Fruit fly (Drosophila melanogaster): Measurements from ENCODE around the gene CG42688.

Gene CG42688

DNA sequence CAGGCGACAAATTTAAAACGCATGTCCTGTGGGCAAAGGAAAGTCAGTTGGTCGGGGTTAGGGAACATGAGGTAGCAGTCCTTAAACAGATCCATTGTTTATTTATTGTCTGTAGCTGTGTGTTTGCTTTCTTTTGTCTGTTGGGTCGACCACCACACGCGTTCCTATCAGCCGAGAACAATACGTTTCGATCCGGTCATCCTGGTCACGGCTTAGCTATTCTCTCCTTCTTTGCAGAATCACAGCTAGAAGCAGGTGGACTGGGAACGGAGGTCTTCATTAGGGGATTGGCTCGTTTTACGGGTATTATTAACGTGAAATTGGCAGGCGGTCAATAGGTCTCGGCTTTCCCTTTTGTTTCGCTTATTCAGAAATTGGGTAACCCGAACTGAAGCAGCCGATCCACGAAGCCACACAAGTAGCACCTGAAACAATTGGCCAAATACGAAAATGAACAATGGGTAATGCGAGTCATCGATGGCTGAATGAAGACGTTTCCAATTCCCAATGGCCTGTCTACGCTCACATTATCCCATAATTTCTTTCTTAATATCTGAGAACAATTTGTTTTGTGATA, 37.5 kb upstream of the CG42688 start:
- TF ChIP-seq CG7045 (GFP tag; optimal IDR thresholded peaks at IDR 0.05) (no peak), Hr96 (GFP tag; optimal IDR thresholded peaks at IDR 0.05) (no peak)

DNA sequence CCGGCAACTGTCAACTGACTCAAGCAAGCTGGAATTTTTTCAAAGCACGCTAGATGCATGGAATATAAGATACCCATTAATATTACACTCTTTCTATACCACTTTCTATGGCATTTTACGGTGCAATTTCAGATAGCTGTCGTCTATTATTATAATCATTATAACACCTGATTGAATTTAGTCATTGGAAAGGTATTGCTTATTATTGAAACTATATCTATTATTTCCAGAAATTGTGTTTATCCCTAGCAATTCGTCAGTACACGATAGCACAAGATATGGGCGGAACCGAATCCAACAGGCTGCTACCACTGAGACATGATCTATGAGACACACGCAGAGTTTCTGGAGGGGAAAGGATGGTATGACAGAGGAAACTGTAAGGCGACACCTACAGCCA, 36.9 kb upstream of the CG42688 start:
- no peak for TF ChIP-seq cic (GFP tag; optimal IDR thresholded peaks at IDR 0.05)
- no peak for TF ChIP-seq cnc (optimal IDR thresholded peaks at IDR 0.05)
- no peak for TF ChIP-seq ovo (GFP tag; optimal IDR thresholded peaks at IDR 0.05)
- no peak for TF ChIP-seq CG33017 (tag; optimal IDR thresholded peaks at IDR 0.05)
- TF ChIP-seq Mnt (GFP tag; optimal IDR thresholded peaks at IDR 0.05) = no peak
- TF ChIP-seq Crg-1 (GFP tag; optimal IDR thresholded peaks at IDR 0.05) = no peak
- TF ChIP-seq Clk (GFP tag; optimal IDR thresholded peaks at IDR 0.05) = no peak
- TF ChIP-seq CG12768 (GFP tag; optimal IDR thresholded peaks at IDR 0.05) = no peak
- TF ChIP-seq toe (GFP tag; optimal IDR thresholded peaks at IDR 0.05) = no peak
- no peak for TF ChIP-seq CG14711 (tag; optimal IDR thresholded peaks at IDR 0.05)
- no peak for TF ChIP-seq Hr96 (GFP tag; optimal IDR thresholded peaks at IDR 0.05)
- no peak for TF ChIP-seq CG7101 (tag; optimal IDR thresholded peaks at IDR 0.05)
- TF ChIP-seq CG11617 (GFP tag; optimal IDR thresholded peaks at IDR 0.05) = no peak
- no peak for TF ChIP-seq CG1620 (GFP tag; optimal IDR thresholded peaks at IDR 0.05)

DNA sequence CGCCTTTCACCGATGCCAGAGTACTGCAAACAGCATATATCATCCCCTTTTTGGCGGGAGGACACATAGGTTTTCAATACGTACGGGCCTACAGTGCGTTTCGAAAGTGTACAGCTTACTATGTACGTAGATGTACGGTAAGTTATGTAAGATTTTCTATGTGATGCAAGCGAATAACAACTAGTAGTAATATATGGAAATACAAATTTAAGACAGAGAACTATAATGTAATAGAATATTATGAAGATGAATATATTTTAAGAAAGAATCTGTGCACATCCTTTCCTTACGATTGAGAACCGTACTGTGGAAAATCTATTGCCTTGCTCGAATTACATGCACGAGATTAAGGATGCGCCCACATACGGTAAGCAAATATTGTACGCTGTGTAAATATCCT, 35.3 kb upstream of the CG42688 start:
- TF ChIP-seq CG12768 (GFP tag; optimal IDR thresholded peaks at IDR 0.05) = no peak
- TF ChIP-seq bab1 (GFP tag; optimal IDR thresholded peaks at IDR 0.05) = no peak
- no peak for TF ChIP-seq kay (GFP tag; ENCODE audit: borderline replicate concordance)
- TF ChIP-seq pad (GFP tag; optimal IDR thresholded peaks at IDR 0.05) = no peak
- no peak for TF ChIP-seq CG33017 (tag; optimal IDR thresholded peaks at IDR 0.05)
- no peak for TF ChIP-seq Mnt (GFP tag; optimal IDR thresholded peaks at IDR 0.05)
- no peak for TF ChIP-seq Clk (GFP tag; optimal IDR thresholded peaks at IDR 0.05)
- TF ChIP-seq Hr96 (GFP tag; optimal IDR thresholded peaks at IDR 0.05) = no peak
- TF ChIP-seq ovo (GFP tag; optimal IDR thresholded peaks at IDR 0.05) = no peak
- TF ChIP-seq CG1620 (GFP tag; optimal IDR thresholded peaks at IDR 0.05) = no peak
- no peak for TF ChIP-seq tj (GFP tag; optimal IDR thresholded peaks at IDR 0.05)
- TF ChIP-seq CG5204 (GFP tag; optimal IDR thresholded peaks at IDR 0.05) = no peak
- TF ChIP-seq toe (GFP tag; optimal IDR thresholded peaks at IDR 0.05) = no peak
- no peak for TF ChIP-seq CG11617 (GFP tag; optimal IDR thresholded peaks at IDR 0.05)
- TF ChIP-seq CG7045 (GFP tag; optimal IDR thresholded peaks at IDR 0.05) = no peak
- TF ChIP-seq CG7101 (tag; optimal IDR thresholded peaks at IDR 0.05) = no peak
- TF ChIP-seq Crg-1 (GFP tag; optimal IDR thresholded peaks at IDR 0.05) = no peak

DNA sequence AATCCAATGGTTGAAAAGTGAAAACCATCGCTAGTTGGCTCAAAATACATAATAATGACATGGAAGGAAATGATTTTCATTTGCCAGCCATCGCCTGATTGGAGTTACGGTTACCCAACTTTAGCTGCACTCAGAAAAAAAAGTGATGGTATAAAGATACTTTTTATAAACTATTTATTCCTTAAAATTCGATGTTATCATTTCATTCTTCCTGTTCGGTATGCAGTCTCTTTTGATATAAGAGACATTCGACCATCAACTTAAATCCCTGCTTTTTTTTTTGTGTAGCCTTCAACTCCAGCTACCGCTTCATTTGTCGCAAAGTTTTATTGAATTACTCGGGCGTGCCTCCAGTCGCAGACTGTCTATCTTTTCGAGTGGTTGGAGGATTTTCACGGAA, 29.8 kb upstream of the CG42688 start:
- TF ChIP-seq Crg-1 (GFP tag; optimal IDR thresholded peaks at IDR 0.05) (no peak), cic (GFP tag; optimal IDR thresholded peaks at IDR 0.05) (no peak), tj (GFP tag; optimal IDR thresholded peaks at IDR 0.05) (no peak), ovo (GFP tag; optimal IDR thresholded peaks at IDR 0.05) (no peak), CG33017 (tag; optimal IDR thresholded peaks at IDR 0.05) (no peak), CG14711 (tag; optimal IDR thresholded peaks at IDR 0.05) (no peak), CG7045 (GFP tag; optimal IDR thresholded peaks at IDR 0.05) (no peak)

DNA sequence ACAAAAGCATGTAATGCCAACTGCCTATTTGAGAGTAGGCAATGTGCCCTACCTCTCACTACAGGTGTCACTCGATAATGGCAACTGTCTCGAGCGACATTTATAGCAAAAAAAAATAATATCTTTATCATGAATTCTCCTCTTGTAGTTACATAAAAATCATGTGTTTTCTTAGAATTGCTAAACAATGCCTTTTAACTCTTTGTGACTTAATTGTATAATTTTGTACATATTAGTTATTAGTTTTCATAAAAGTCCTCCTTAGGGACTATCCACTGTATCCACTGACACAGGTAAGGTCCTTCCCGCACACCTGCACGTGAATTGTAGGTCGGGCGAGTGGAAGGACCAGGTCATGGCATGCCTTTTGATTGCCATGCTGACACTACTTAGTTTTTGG, 26.3 kb upstream of the CG42688 start:
- TF ChIP-seq CG7045 (GFP tag; optimal IDR thresholded peaks at IDR 0.05) (no peak), pad (GFP tag; optimal IDR thresholded peaks at IDR 0.05) (no peak)

DNA sequence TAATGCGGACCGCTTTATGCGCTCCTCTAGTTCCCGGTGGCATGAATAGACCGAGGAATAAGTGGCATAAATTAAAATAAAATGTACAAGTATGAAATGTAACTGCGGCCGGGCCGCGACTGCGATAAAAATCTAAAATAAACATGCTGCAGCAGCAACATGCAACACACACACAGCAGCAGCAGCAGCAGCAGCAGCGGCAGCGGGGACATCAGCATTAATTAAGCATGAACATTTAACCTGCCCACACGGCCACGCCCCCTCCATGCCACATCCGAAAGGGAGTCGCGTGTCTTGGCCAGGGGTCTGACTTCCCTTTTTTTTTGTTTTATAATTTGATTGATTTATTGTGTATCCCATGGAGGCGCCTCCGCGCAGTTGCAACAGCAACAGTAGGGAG, 21.9 kb upstream of the CG42688 start:
- TF ChIP-seq CG7045 (GFP tag; optimal IDR thresholded peaks at IDR 0.05) = no peak
- TF ChIP-seq CG11617 (GFP tag; optimal IDR thresholded peaks at IDR 0.05) = no peak
- TF ChIP-seq CG14711 (tag; optimal IDR thresholded peaks at IDR 0.05) = no peak
- no peak for TF ChIP-seq CG12768 (GFP tag; optimal IDR thresholded peaks at IDR 0.05)
- TF ChIP-seq toe (GFP tag; optimal IDR thresholded peaks at IDR 0.05) = no peak
- no peak for TF ChIP-seq cnc (optimal IDR thresholded peaks at IDR 0.05)
- TF ChIP-seq pad (GFP tag; optimal IDR thresholded peaks at IDR 0.05) = no peak
- TF ChIP-seq Hr96 (GFP tag; optimal IDR thresholded peaks at IDR 0.05) = no peak
- TF ChIP-seq kay (GFP tag; ENCODE audit: borderline replicate concordance) = no peak
- TF ChIP-seq CG1620 (GFP tag; optimal IDR thresholded peaks at IDR 0.05) = no peak
- no peak for TF ChIP-seq Clk (GFP tag; optimal IDR thresholded peaks at IDR 0.05)

DNA sequence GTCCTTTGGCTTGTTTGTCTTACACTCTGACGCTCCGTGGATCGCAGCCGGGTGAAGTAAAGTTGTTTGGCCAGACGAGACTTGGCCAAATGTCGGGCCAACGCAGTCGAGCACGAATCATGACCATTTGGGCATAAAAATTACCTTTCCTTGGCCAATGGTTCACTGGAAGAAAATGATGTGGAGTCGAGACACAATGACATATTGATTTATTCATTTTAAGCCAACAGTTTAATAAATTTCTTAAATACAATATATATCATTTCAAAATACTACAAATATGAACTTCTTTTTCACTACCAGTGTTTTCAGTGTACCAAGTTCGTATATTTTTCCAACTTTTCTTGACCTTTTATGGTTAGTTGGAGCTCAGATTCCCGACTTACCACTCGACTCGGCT, 19.2 kb upstream of the CG42688 start:
- no peak for TF ChIP-seq cic (GFP tag; optimal IDR thresholded peaks at IDR 0.05)
- no peak for TF ChIP-seq bab1 (GFP tag; optimal IDR thresholded peaks at IDR 0.05)
- no peak for TF ChIP-seq cnc (optimal IDR thresholded peaks at IDR 0.05)
- TF ChIP-seq Mnt (GFP tag; optimal IDR thresholded peaks at IDR 0.05) = no peak
- no peak for TF ChIP-seq kay (GFP tag; ENCODE audit: borderline replicate concordance)
- TF ChIP-seq Hr96 (GFP tag; optimal IDR thresholded peaks at IDR 0.05) = no peak
- no peak for TF ChIP-seq CG33017 (tag; optimal IDR thresholded peaks at IDR 0.05)
- TF ChIP-seq CG1620 (GFP tag; optimal IDR thresholded peaks at IDR 0.05) = no peak
- no peak for TF ChIP-seq CG14711 (tag; optimal IDR thresholded peaks at IDR 0.05)
- TF ChIP-seq CG11617 (GFP tag; optimal IDR thresholded peaks at IDR 0.05) = no peak
- no peak for TF ChIP-seq pad (GFP tag; optimal IDR thresholded peaks at IDR 0.05)
- no peak for TF ChIP-seq CG7101 (tag; optimal IDR thresholded peaks at IDR 0.05)
- TF ChIP-seq toe (GFP tag; optimal IDR thresholded peaks at IDR 0.05) = no peak
- TF ChIP-seq CG7045 (GFP tag; optimal IDR thresholded peaks at IDR 0.05) = no peak
- TF ChIP-seq Crg-1 (GFP tag; optimal IDR thresholded peaks at IDR 0.05) = no peak
- TF ChIP-seq tj (GFP tag; optimal IDR thresholded peaks at IDR 0.05) = no peak
